Worm (Caenorhabditis elegans) whole organism, young adult: ENCODE results near the gene C25E10.10.
"Not testable (repeated sequence)": the region's sequence is repeated elsewhere in the genome, so short reads cannot be mapped to it uniquely, and the experiment has no call there.

Experiments used
- F49E8.2 ChIP-seq: sonication (generic microtip); optimal IDR thresholded peaks from 3 replicates; lab custom pipeline; 2017; ENCODE audit warnings: missing genetic modification characterization, mild to moderate bottlenecking, missing compliant biosample characterization, antibody characterized with exemption, moderate library complexity; ENCODE audit not compliant: insufficient read depth
- K11D2.4 ChIP-seq: fragments of 200-800 bp; sonication (Bioruptor generic); IDR thresholded peaks from 2 replicates; pipeline ENCODE4 v1.3.6; 2022; ENCODE audit warnings: missing genetic modification reagents, missing genetic modification characterization, missing compliant biosample characterization
- aptf-3 ChIP-seq: fragments of 200-800 bp; sonication (Bioruptor generic); IDR thresholded peaks from 2 replicates; pipeline ENCODE4 v1.3.6; 2022; ENCODE audit warnings: missing genetic modification characterization, missing compliant biosample characterization
- attf-5 ChIP-seq: fragments of 200-800 bp; sonication (Bioruptor generic); optimal IDR thresholded peaks from 2 replicates; lab custom pipeline; 2018; ENCODE audit warnings: mild to moderate bottlenecking, missing genetic modification characterization, missing compliant biosample characterization
- ceh-58 ChIP-seq: fragments of 200-800 bp; sonication (Bioruptor generic); IDR thresholded peaks from 2 replicates; pipeline ENCODE4 v1.3.6; 2022; ENCODE audit warnings: missing genetic modification characterization, missing compliant biosample characterization
- fkh-3 ChIP-seq: sonication (generic microtip); optimal IDR thresholded peaks from 2 replicates; lab custom pipeline; 2016; ENCODE audit warnings: mild to moderate bottlenecking, missing genetic modification characterization, missing compliant biosample characterization
- nfyb-1 ChIP-seq: fragments of 200-800 bp; sonication (Bioruptor generic); IDR thresholded peaks from 2 replicates; pipeline ENCODE4 v1.3.6; 2022; ENCODE audit warnings: missing genetic modification reagents, missing genetic modification characterization, missing compliant biosample characterization
- pha-4 ChIP-seq: fragments of 150-350 bp; sonication (generic microtip); optimal IDR thresholded peaks from 2 replicates; lab custom pipeline; 2014; ENCODE audit warnings: missing biosample characterization, missing genetic modification reagents, missing genetic modification characterization
- repo-1 ChIP-seq: sonication (generic microtip); optimal IDR thresholded peaks from 2 replicates; lab custom pipeline; 2017; ENCODE audit warnings: mild to moderate bottlenecking, missing genetic modification characterization, missing compliant biosample characterization
- sptf-2 ChIP-seq: fragments of 200-800 bp; sonication (Bioruptor generic); optimal IDR thresholded peaks from 2 replicates; lab custom pipeline; 2018; ENCODE audit warnings: mild to moderate bottlenecking, missing genetic modification characterization, missing compliant biosample characterization
- unc-62 ChIP-seq: fragments of 150-350 bp; optimal IDR thresholded peaks from 2 replicates; lab custom pipeline; 2014; ENCODE audit warnings: missing biosample characterization, missing genetic modification reagents, missing genetic modification characterization

- not testable (repeated sequence) for TF ChIP-seq unc-62; fkh-3 (tag; lab: Kevin White, UChicago); sptf-2 (GFP tag; lab: Kevin White, UChicago); K11D2.4 (GFP tag; lab: Robert Waterston, UW); attf-5 (GFP tag; lab: Kevin White, UChicago); nfyb-1 (GFP tag; lab: Robert Waterston, UW); pha-4; repo-1; ceh-58 (GFP tag; lab: Robert Waterston, UW)
- TF ChIP-seq aptf-3 (GFP tag; lab: Robert Waterston, UW) (peak; percentile 81; the same call in 1 of the 2 replicates), F49E8.2 (peak; percentile 2)
Measured at ce11 chrV:9090824-9091798, 35.0 kb upstream of the C25E10.10 start.
